Fruit fly (Drosophila melanogaster) whole organism, wandering third instar larva: ENCODE measurements around the gene CG13949.

Experiments used
- Hnf4 ChIP-seq: fragments of 200-800 bp; sonication (Bioruptor generic); optimal IDR thresholded peaks from 2 replicates; lab custom pipeline; 2016; ENCODE audit warnings: missing biosample characterization, mild to moderate bottlenecking, missing genetic modification characterization
- Hr78 ChIP-seq: fragments of >200 bp; optimal IDR thresholded peaks from 2 replicates; lab custom pipeline; 2017; ENCODE audit warnings: missing biosample characterization, missing genetic modification characterization
- Mio ChIP-seq: sonication (Bioruptor generic); optimal IDR thresholded peaks from 2 replicates; lab custom pipeline; 2016; ENCODE audit warnings: missing biosample characterization, missing genetic modification characterization
- N ChIP-seq: fragments of >200 bp; optimal IDR thresholded peaks from 2 replicates; lab custom pipeline; 2018; ENCODE audit warnings: missing biosample characterization, missing external identifiers, missing genetic modification characterization
- br ChIP-seq: fragments of 200-800 bp; sonication (Bioruptor generic); optimal IDR thresholded peaks from 2 replicates; lab custom pipeline; 2016; ENCODE audit warnings: missing biosample characterization, missing genetic modification characterization
- brk ChIP-seq: fragments of 200-800 bp; sonication (Bioruptor generic); optimal IDR thresholded peaks from 2 replicates; lab custom pipeline; 2016; ENCODE audit warnings: missing biosample characterization, mild to moderate bottlenecking, missing genetic modification characterization
- dsf ChIP-seq: sonication (Bioruptor generic); optimal IDR thresholded peaks from 2 replicates; lab custom pipeline; 2016; ENCODE audit warnings: missing biosample characterization, missing genetic modification characterization, borderline replicate concordance
- pan ChIP-seq: fragments of >200 bp; optimal IDR thresholded peaks from 2 replicates; lab custom pipeline; 2017
- psq ChIP-seq: fragments of 200-800 bp; sonication (Bioruptor generic); optimal IDR thresholded peaks from 3 replicates; lab custom pipeline; 2017; ENCODE audit warnings: missing biosample characterization, mild to moderate bottlenecking, missing genetic modification characterization, moderate library complexity
- sv ChIP-seq: fragments of 200-800 bp; sonication (Bioruptor generic); optimal IDR thresholded peaks from 3 replicates; lab custom pipeline; 2016; ENCODE audit warnings: missing biosample characterization, missing genetic modification characterization
- usp ChIP-seq: fragments of >200 bp; optimal IDR thresholded peaks from 2 replicates; lab custom pipeline; 2017; ENCODE audit warnings: missing biosample characterization, missing genetic modification characterization
- woc ChIP-seq: sonication (Bioruptor generic); optimal IDR thresholded peaks from 2 replicates; lab custom pipeline; 2016; ENCODE audit warnings: missing biosample characterization, mild to moderate bottlenecking, missing genetic modification characterization

- TF ChIP-seq psq (peak; percentile 4), usp (GFP tag; lab: Kevin White, UChicago) (no peak), sv (GFP tag; lab: Kevin White, UChicago) (no peak), N (no peak), Hr78 (GFP tag; lab: Kevin White, UChicago) (no peak), dsf (GFP tag; lab: Kevin White, UChicago) (no peak), woc (GFP tag; lab: Kevin White, UChicago) (no peak), Hnf4 (peak; percentile 47), br (GFP tag; lab: Kevin White, UChicago) (peak; percentile 46), pan (lab: Kevin White, UChicago) (no peak), Mio (GFP tag; lab: Kevin White, UChicago) (no peak), brk (GFP tag; lab: Kevin White, UChicago) (no peak)
These were observed 2.9 kb downstream of the CG13949 start for dm6 chr2L:857897-858517.
